Worm (Caenorhabditis elegans) whole organism, L4/young adult: ENCODE results near the gene ndc-80.

ENCODE experiments used
- W03F9.2 ChIP-seq: fragments of 150-350 bp; optimal IDR thresholded peaks from 2 replicates; lab custom pipeline; 2014; ENCODE audit warnings: missing biosample characterization, missing genetic modification characterization
- dao-5 ChIP-seq: sonication (generic microtip); optimal IDR thresholded peaks from 2 replicates; lab custom pipeline; 2016; ENCODE audit warnings: missing genotype, missing genetic modification characterization, moderate library complexity, missing compliant biosample characterization
- him-1 ChIP-seq: sonication (generic microtip); optimal IDR thresholded peaks from 2 replicates; lab custom pipeline; 2016; ENCODE audit warnings: missing genotype, missing genetic modification reagents, missing genetic modification characterization, missing compliant biosample characterization

DNA sequence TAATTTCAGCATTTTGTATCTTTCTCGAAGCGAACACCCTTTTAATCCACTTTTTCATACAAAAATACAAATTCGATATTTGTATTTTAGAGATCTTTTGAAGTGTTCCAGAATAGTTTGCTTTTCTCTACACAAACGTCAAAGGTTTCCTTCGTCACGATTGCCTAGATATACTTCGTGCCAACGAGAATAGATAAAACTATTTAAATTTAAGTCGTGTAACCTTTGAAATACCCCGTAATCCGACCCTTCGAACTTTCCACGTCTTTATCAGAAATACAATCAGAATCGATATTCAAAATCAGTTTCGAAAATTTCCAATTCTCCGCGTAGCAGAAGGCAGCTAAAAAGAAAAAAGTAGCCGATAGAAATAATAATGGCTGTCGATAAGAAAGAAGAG lies 4.4 kb downstream of the ndc-80 start, which contains the start of gene ttbk-5:
- TF ChIP-seq him-1 (tag; lab: Kevin White, UChicago) (no peak), dao-5 (tag; lab: Kevin White, UChicago) (no peak), W03F9.2 (tag; lab: Kevin White, UChicago) (no peak)
